Worm (Caenorhabditis elegans) whole organism, L2 larva: ENCODE measurements around the gene Y49F6B.6.

Source experiments
- C34F6.9 ChIP-seq: fragments of 150-350 bp; optimal IDR thresholded peaks from 2 replicates; lab custom pipeline; 2014; ENCODE audit warnings: missing biosample characterization, missing genetic modification characterization
- F13H6.1 ChIP-seq: sonication (generic microtip); optimal IDR thresholded peaks from 2 replicates; lab custom pipeline; 2016; ENCODE audit warnings: missing genetic modification characterization, missing compliant biosample characterization
- R02D3.7 ChIP-seq: fragments of 150-350 bp; optimal IDR thresholded peaks from 2 replicates; lab custom pipeline; 2014; ENCODE audit warnings: missing biosample characterization, missing genetic modification characterization
- Y55F3AM.14 ChIP-seq: fragments of 200-800 bp; sonication (Bioruptor generic); optimal IDR thresholded peaks from 2 replicates; lab custom pipeline; 2018; ENCODE audit warnings: mild to moderate bottlenecking, missing genetic modification characterization, missing compliant biosample characterization
- alr-1 ChIP-seq: fragments of 150-350 bp; optimal IDR thresholded peaks from 2 replicates; lab custom pipeline; 2014; ENCODE audit warnings: missing biosample characterization, missing genetic modification characterization
- aly-2 ChIP-seq: fragments of 150-350 bp; optimal IDR thresholded peaks from 2 replicates; lab custom pipeline; 2014; ENCODE audit warnings: missing biosample characterization, missing genetic modification characterization
- ama-1 ChIP-seq: fragments of 150-350 bp; optimal IDR thresholded peaks from 2 replicates; lab custom pipeline; 2018; ENCODE audit warnings: inconsistent platforms
- blmp-1 ChIP-seq: sonication (generic microtip); optimal IDR thresholded peaks from 2 replicates; lab custom pipeline; 2017; ENCODE audit warnings: missing genetic modification characterization, mild to moderate bottlenecking, missing compliant biosample characterization, antibody characterized with exemption, moderate library complexity; ENCODE audit not compliant: insufficient read depth
- ceh-82 ChIP-seq: fragments of 150-350 bp; optimal IDR thresholded peaks from 2 replicates; lab custom pipeline; 2014; ENCODE audit warnings: missing biosample characterization, missing genetic modification characterization
- crh-2 ChIP-seq: sonication (generic microtip); optimal IDR thresholded peaks from 2 replicates; lab custom pipeline; 2017; ENCODE audit warnings: missing biosample characterization, missing genetic modification characterization
- egl-27 ChIP-seq: sonication (generic microtip); optimal IDR thresholded peaks from 3 replicates; lab custom pipeline; 2017; ENCODE audit warnings: missing biosample characterization, missing genetic modification reagents, missing genetic modification characterization
- elt-1 ChIP-seq: fragments of 150-350 bp; optimal IDR thresholded peaks from 2 replicates; lab custom pipeline; 2014; ENCODE audit warnings: missing biosample characterization, missing genetic modification characterization
- elt-3 ChIP-seq: sonication (generic microtip); optimal IDR thresholded peaks from 2 replicates; lab custom pipeline; 2017; ENCODE audit warnings: missing biosample characterization, missing genetic modification characterization
- fos-1 ChIP-seq: fragments of 150-350 bp; optimal IDR thresholded peaks from 2 replicates; lab custom pipeline; 2014; ENCODE audit warnings: missing biosample characterization, missing genetic modification characterization
- gmeb-1 ChIP-seq: fragments of 150-350 bp; optimal IDR thresholded peaks from 2 replicates; lab custom pipeline; 2014; ENCODE audit warnings: missing biosample characterization, missing genetic modification characterization
- lin-11 ChIP-seq: fragments of 150-350 bp; sonication (generic microtip); optimal IDR thresholded peaks from 2 replicates; lab custom pipeline; 2014; ENCODE audit warnings: missing biosample characterization, missing genetic modification characterization, inconsistent platforms, mixed read lengths
- lin-13 ChIP-seq: fragments of 150-350 bp; optimal IDR thresholded peaks from 2 replicates; lab custom pipeline; 2014; ENCODE audit warnings: missing biosample characterization, missing genetic modification reagents, missing genetic modification characterization
- lin-39 ChIP-seq: fragments of 150-350 bp; optimal IDR thresholded peaks from 2 replicates; lab custom pipeline; 2014; ENCODE audit warnings: missing biosample characterization, missing genetic modification reagents, missing genetic modification characterization
- lsy-2 ChIP-seq, 2 experiments: fragments of 150-350 bp in 1 of 2; sonication (generic microtip) in 1 of 2; optimal IDR thresholded peaks; 2 replicates each; lab custom pipeline; 2014 to 2017; ENCODE audit warnings: missing biosample characterization in 2 of 2, missing genetic modification characterization in 2 of 2
- mab-5 ChIP-seq: fragments of 150-350 bp; optimal IDR thresholded peaks from 2 replicates; lab custom pipeline; 2014; ENCODE audit warnings: missing biosample characterization, missing genetic modification characterization
- mbf-1 ChIP-seq: sonication (generic microtip); optimal IDR thresholded peaks from 2 replicates; lab custom pipeline; 2017; ENCODE audit warnings: missing biosample characterization, missing genetic modification characterization
- nhr-10 ChIP-seq: sonication (generic microtip); optimal IDR thresholded peaks from 2 replicates; lab custom pipeline; 2017; ENCODE audit warnings: missing biosample characterization, missing genetic modification characterization
- nhr-11 ChIP-seq: fragments of 150-350 bp; optimal IDR thresholded peaks from 2 replicates; lab custom pipeline; 2014; ENCODE audit warnings: missing biosample characterization, missing genetic modification characterization
- nhr-129 ChIP-seq: fragments of 150-350 bp; optimal IDR thresholded peaks from 2 replicates; lab custom pipeline; 2014; ENCODE audit warnings: missing biosample characterization, missing genetic modification characterization
- nhr-21 ChIP-seq: fragments of 150-350 bp; optimal IDR thresholded peaks from 2 replicates; lab custom pipeline; 2014; ENCODE audit warnings: missing biosample characterization, missing genetic modification characterization
- nhr-23 ChIP-seq: fragments of 150-350 bp; optimal IDR thresholded peaks from 2 replicates; lab custom pipeline; 2014; ENCODE audit warnings: missing biosample characterization, missing genetic modification reagents, missing genetic modification characterization
- nhr-237 ChIP-seq: fragments of 150-350 bp; optimal IDR thresholded peaks from 2 replicates; lab custom pipeline; 2014; ENCODE audit warnings: missing biosample characterization, missing genetic modification characterization
- nhr-25 ChIP-seq: fragments of 150-350 bp; sonication (generic microtip); optimal IDR thresholded peaks from 3 replicates; lab custom pipeline; 2014; ENCODE audit warnings: missing biosample characterization, missing genetic modification characterization
- nhr-6 ChIP-seq: fragments of 150-350 bp; optimal IDR thresholded peaks from 2 replicates; lab custom pipeline; 2014; ENCODE audit warnings: missing biosample characterization, missing genetic modification characterization
- nhr-77 ChIP-seq: fragments of 150-350 bp; optimal IDR thresholded peaks from 2 replicates; lab custom pipeline; 2014; ENCODE audit warnings: missing biosample characterization, missing genetic modification characterization
- sem-4 ChIP-seq: fragments of 150-350 bp; optimal IDR thresholded peaks from 2 replicates; lab custom pipeline; 2014; ENCODE audit warnings: missing biosample characterization, missing genetic modification reagents, missing genetic modification characterization
- skn-1 ChIP-seq: sonication (generic microtip); optimal IDR thresholded peaks from 2 replicates; lab custom pipeline; 2017; ENCODE audit warnings: missing biosample characterization, missing genetic modification characterization
- sma-3 ChIP-seq: sonication (generic microtip); optimal IDR thresholded peaks from 2 replicates; lab custom pipeline; 2016; ENCODE audit warnings: missing genetic modification reagents, missing genetic modification characterization, missing compliant biosample characterization
- sma-9 ChIP-seq, 2 experiments: fragments of 150-350 bp in 1 of 2; sonication (generic microtip) in 1 of 2; optimal IDR thresholded peaks; 2 replicates each; lab custom pipeline; 2014 to 2016; ENCODE audit warnings: missing genetic modification characterization in 2 of 2, mild to moderate bottlenecking in 1 of 2, missing biosample characterization in 1 of 2, missing compliant biosample characterization in 1 of 2, missing genetic modification reagents in 1 of 2, moderate library complexity in 1 of 2
- snpc-4 ChIP-seq: fragments of 150-350 bp; optimal IDR thresholded peaks from 2 replicates; lab custom pipeline; 2014; ENCODE audit warnings: missing biosample characterization, missing genetic modification characterization
- unc-55 ChIP-seq: fragments of 150-350 bp; sonication (generic microtip); optimal IDR thresholded peaks from 3 replicates; lab custom pipeline; 2014; ENCODE audit warnings: missing biosample characterization, missing genetic modification reagents, missing genetic modification characterization
- zag-1 ChIP-seq: fragments of 150-350 bp; optimal IDR thresholded peaks from 2 replicates; lab custom pipeline; 2014; ENCODE audit warnings: missing biosample characterization, missing genetic modification characterization
- ztf-4 ChIP-seq: fragments of 150-350 bp; optimal IDR thresholded peaks from 2 replicates; lab custom pipeline; 2014; ENCODE audit warnings: missing biosample characterization, missing genetic modification characterization

The Y49F6B.6 gene

ce11 chrII:3502520-3503323 lies 29.8 kb downstream of the Y49F6B.6 start, which contains the start of the genes col-71 and Y49F6B.2:
Gene col-71 (minus strand): TSS chrII:3502570.
Gene Y49F6B.2 (plus strand): TSS chrII:3502968.
- TF ChIP-seq crh-2, result peak; percentile 73
- no peak for TF ChIP-seq nhr-237 (tag; lab: Kevin White, UChicago)
- peak; percentile 86 for TF ChIP-seq unc-55 (GFP tag; lab: Kevin White, UChicago)
- peak; percentile 71 for TF ChIP-seq gmeb-1 (tag; lab: Kevin White, UChicago)
- TF ChIP-seq lsy-2 (tag; optimal IDR thresholded peaks at IDR 0.05; lab: Kevin White, UChicago), result peak; percentile 84 to 88
- TF ChIP-seq lin-11 (tag; lab: Kevin White, UChicago), result peak; percentile 12
- TF ChIP-seq egl-27 (tag; lab: Kevin White, UChicago), result no peak
- no peak for TF ChIP-seq ztf-4 (tag; lab: Kevin White, UChicago)
- peak; percentile 36 for TF ChIP-seq nhr-21
- TF ChIP-seq nhr-25 (tag; lab: Kevin White, UChicago), result peak; percentile 56
- no peak for TF ChIP-seq lin-39
- peak; percentile 77 for TF ChIP-seq sma-3 (GFP tag; lab: Kevin White, UChicago)
- peak; percentile 25 for TF ChIP-seq Y55F3AM.14 (GFP tag; lab: Kevin White, UChicago)
- no peak for TF ChIP-seq ama-1 (lab: Kevin White, UChicago)
- peak; percentile 47 for TF ChIP-seq sem-4 (tag; lab: Kevin White, UChicago)
- TF ChIP-seq nhr-129, result peak; percentile 46
- peak; percentile 78 for TF ChIP-seq lin-13 (GFP tag; lab: Kevin White, UChicago)
- peak; percentile 26 for TF ChIP-seq fos-1 (tag; lab: Kevin White, UChicago)
- no peak for TF ChIP-seq nhr-77 (tag; lab: Kevin White, UChicago)
- TF ChIP-seq F13H6.1 (tag; lab: Kevin White, UChicago), result peak; percentile 74
- no peak for TF ChIP-seq ceh-82
- TF ChIP-seq mab-5 (tag; lab: Kevin White, UChicago), result peak; percentile 51
- no peak for TF ChIP-seq alr-1 (tag; lab: Kevin White, UChicago)
- TF ChIP-seq R02D3.7 (tag; lab: Kevin White, UChicago), result peak; percentile 19
- TF ChIP-seq snpc-4 (tag; lab: Kevin White, UChicago), result peak; percentile 23
- peak; percentile 33 for TF ChIP-seq zag-1 (tag; lab: Kevin White, UChicago)
- peak; percentile 91 for TF ChIP-seq C34F6.9 (tag; lab: Kevin White, UChicago)
- peak; percentile 46 for TF ChIP-seq nhr-6 (tag; lab: Kevin White, UChicago)
- no peak for TF ChIP-seq skn-1 (tag; lab: Kevin White, UChicago)

DNA sequence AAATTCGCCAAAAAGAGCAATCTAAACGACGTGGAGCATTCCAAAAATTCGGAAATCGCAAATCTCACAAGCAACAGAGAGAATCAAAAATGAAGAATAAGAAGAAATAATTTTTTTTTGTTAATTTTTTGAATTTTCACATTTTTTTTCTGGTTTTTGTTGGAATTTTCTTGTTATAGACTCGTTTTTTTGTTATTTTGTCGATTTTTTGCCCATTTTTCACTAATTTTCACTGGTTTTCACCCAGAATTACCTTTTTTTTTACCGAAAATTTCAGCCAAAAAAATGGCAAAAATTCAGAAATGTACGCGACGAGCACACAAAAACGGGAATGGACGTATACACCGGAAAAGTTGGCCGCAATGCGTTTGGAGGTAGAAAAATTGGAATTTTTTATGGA lies 31.8 kb downstream of the Y49F6B.6 start, which contains the start of gene cyh-1:
Gene cyh-1 (plus strand): TSS at position 301 of the 400 bp plus-strand sequence.
- TF ChIP-seq skn-1 (tag; lab: Kevin White, UChicago) (no peak), elt-3 (no peak), sma-3 (GFP tag; lab: Kevin White, UChicago) (no peak), aly-2 (tag; lab: Kevin White, UChicago) (no peak), blmp-1 (tag; lab: Kevin White, UChicago) (no peak), ceh-82 (no peak), mab-5 (tag; lab: Kevin White, UChicago) (no peak), elt-1 (tag; lab: Kevin White, UChicago) (no peak), nhr-10 (tag; lab: Kevin White, UChicago) (no peak), nhr-237 (tag; lab: Kevin White, UChicago) (no peak), egl-27 (tag; lab: Kevin White, UChicago) (no peak), nhr-77 (tag; lab: Kevin White, UChicago) (no peak), alr-1 (tag; lab: Kevin White, UChicago) (no peak), nhr-11 (tag; lab: Kevin White, UChicago) (no peak), gmeb-1 (tag; lab: Kevin White, UChicago) (no peak), zag-1 (tag; lab: Kevin White, UChicago) (no peak), mbf-1 (tag; lab: Kevin White, UChicago) (no peak), nhr-129 (no peak), sma-9 (GFP tag; optimal IDR thresholded peaks at IDR 0.05; lab: Kevin White, UChicago) (no peak), sma-9 (tag; optimal IDR thresholded peaks at IDR 0.05; lab: Kevin White, UChicago) (no peak), nhr-23 (tag; lab: Kevin White, UChicago) (no peak)
- TF ChIP-seq, all 48 proteins: peak for 0
